Fruit fly (Drosophila melanogaster): ENCODE results near the gene mkg-p.

mkg-p gene

DNA sequence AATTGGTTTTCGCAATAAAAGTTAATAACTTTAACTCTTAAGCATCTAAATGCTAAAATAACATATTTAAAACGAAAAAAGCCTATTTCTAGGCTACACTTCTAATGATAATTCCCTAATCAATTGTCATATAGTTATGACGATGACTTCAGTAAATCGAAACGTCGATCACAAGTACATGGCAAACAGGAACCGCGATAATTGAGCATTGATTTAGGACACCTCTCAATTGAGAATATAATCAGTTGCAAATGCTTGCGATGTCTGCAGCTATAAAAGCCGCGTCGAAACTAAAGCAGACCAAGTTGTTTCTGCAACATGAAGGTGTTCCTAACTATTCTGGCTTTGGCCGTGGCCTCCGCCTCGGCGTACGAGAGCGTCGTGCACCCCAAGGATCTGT lies 13.8 kb downstream of the mkg-p start, which contains the start of gene Jon66Ci:
Jon66Ci (plus strand) TSS at position 301 of the 400 bp plus-strand sequence.
- no peak for TF ChIP-seq fd59A (GFP tag; optimal IDR thresholded peaks at IDR 0.05)
- no peak for TF ChIP-seq pdm3 (GFP tag; optimal IDR thresholded peaks at IDR 0.05)
- no peak for TF ChIP-seq Gug (GFP tag; IDR thresholded peaks at IDR 0.05)

DNA sequence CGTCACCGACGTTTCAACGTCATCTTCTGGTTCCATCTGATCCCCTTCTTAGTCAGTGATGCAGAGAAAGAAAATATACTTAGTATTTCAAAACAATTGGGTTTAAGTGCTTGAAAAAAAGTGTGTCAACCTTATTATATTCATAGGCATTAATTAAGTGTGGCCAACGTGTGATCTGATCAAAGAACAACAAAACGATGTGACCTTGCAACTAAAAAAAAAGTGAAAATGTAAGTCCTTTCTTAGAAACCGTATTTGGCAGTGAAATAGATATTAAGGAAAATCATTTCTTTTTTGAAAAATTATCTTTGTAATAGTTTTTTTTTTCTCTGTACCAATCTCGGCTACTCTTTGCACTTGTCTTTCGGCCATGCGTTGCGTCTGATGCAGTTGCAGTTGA lies 20.0 kb downstream of the mkg-p start:
- TF ChIP-seq CG6808 (GFP tag; optimal IDR thresholded peaks at IDR 0.05) (peak; percentile 85), Sox14 (GFP tag; optimal IDR thresholded peaks at IDR 0.05) (peak; percentile 86), Gug (GFP tag; IDR thresholded peaks at IDR 0.05) (peak; percentile 62), Ets96B (tag; optimal IDR thresholded peaks at IDR 0.05) (peak; percentile 68), CG8632 (GFP tag; optimal IDR thresholded peaks at IDR 0.05) (peak; percentile 83), CG11902 (GFP tag; optimal IDR thresholded peaks at IDR 0.05) (peak; percentile 81), topi (GFP tag; optimal IDR thresholded peaks at IDR 0.05) (peak; percentile 84), CG7368 (GFP tag; optimal IDR thresholded peaks at IDR 0.05) (peak; percentile 78), ss (GFP tag; optimal IDR thresholded peaks at IDR 0.05) (peak in 1 of 2 experiments; percentile 83), net (GFP tag; optimal IDR thresholded peaks at IDR 0.05) (peak; percentile 87), fd85E (GFP tag; optimal IDR thresholded peaks at IDR 0.05) (peak; percentile 57), Hr4 (GFP tag; optimal IDR thresholded peaks at IDR 0.05) (peak; percentile 81), esn (GFP tag; optimal IDR thresholded peaks at IDR 0.05) (peak; percentile 82), CG8319 (GFP tag; optimal IDR thresholded peaks at IDR 0.05) (peak; percentile 69), CG6276 (GFP tag; optimal IDR thresholded peaks at IDR 0.05) (peak; percentile 77), CG4318 (GFP tag; optimal IDR thresholded peaks at IDR 0.05) (peak; percentile 82), CG31627 (GFP tag; optimal IDR thresholded peaks at IDR 0.05) (peak; percentile 68), CG3032 (tag; optimal IDR thresholded peaks at IDR 0.05) (peak; percentile 79), Blimp-1 (GFP tag; optimal IDR thresholded peaks at IDR 0.05) (peak; percentile 48), Eip75B (GFP tag; optimal IDR thresholded peaks at IDR 0.05) (peak; percentile 88), CG6854 (GFP tag; optimal IDR thresholded peaks at IDR 0.05) (peak; percentile 28), Met (GFP tag; optimal IDR thresholded peaks at IDR 0.05) (peak; percentile 77), svp (GFP tag) (peak; percentile 89), CG8119 (GFP tag; IDR thresholded peaks at IDR 0.05) (peak; percentile 82), Hr39 (GFP tag; optimal IDR thresholded peaks at IDR 0.05) (peak; percentile 81), Hr38 (GFP tag; optimal IDR thresholded peaks at IDR 0.05) (no peak), lz (GFP tag; optimal IDR thresholded peaks at IDR 0.05) (peak; percentile 60), vri (GFP tag; optimal IDR thresholded peaks at IDR 0.05) (peak; percentile 20), CG34406 (GFP tag; optimal IDR thresholded peaks at IDR 0.05) (peak; percentile 83), fkh (GFP tag; optimal IDR thresholded peaks at IDR 0.05) (no peak), dac (GFP tag; optimal IDR thresholded peaks at IDR 0.05) (peak; percentile 54), CG15336 (GFP tag; IDR thresholded peaks at IDR 0.05) (peak; percentile 85), CG16779 (tag; optimal IDR thresholded peaks at IDR 0.05) (peak; percentile 73), Smox (GFP tag; optimal IDR thresholded peaks at IDR 0.05) (peak; percentile 68), eg (GFP tag; IDR thresholded peaks at IDR 0.05) (peak; percentile 60), Lpt (GFP tag; optimal IDR thresholded peaks at IDR 0.05) (peak; percentile 70), Eip93F (GFP tag; optimal IDR thresholded peaks at IDR 0.05) (no peak), CG3919 (GFP tag; optimal IDR thresholded peaks at IDR 0.05) (peak; percentile 88), CG9139 (GFP tag; optimal IDR thresholded peaks at IDR 0.05) (peak; percentile 56), CG1621 (tag; optimal IDR thresholded peaks at IDR 0.05) (peak; percentile 66), pdm3 (GFP tag; optimal IDR thresholded peaks at IDR 0.05) (peak; percentile 87), CG11762 (GFP tag; optimal IDR thresholded peaks at IDR 0.05; ENCODE audit: insufficient read depth) (peak; percentile 85), Eip78C (GFP tag) (peak; percentile 97), cyc (GFP tag; optimal IDR thresholded peaks at IDR 0.05) (peak; percentile 70), fd59A (GFP tag; optimal IDR thresholded peaks at IDR 0.05) (peak; percentile 78), Sox15 (GFP tag; optimal IDR thresholded peaks at IDR 0.05) (peak; percentile 78), salr (GFP tag; optimal IDR thresholded peaks at IDR 0.05) (peak; percentile 61 to 87), Sox102F (GFP tag; optimal IDR thresholded peaks at IDR 0.05) (peak; percentile 83), CG11294 (GFP tag; IDR thresholded peaks at IDR 0.05) (peak; percentile 16; the same call in 1 of the 2 replicates), CG10631 (GFP tag; optimal IDR thresholded peaks at IDR 0.05) (peak; percentile 83)
